Worm (Caenorhabditis elegans) whole organism, mixed stage, embryonic: Measurements from ENCODE around the gene R11D1.10.

ENCODE experiments used
- M03D4.4 ChIP-seq: sonication (generic microtip); optimal IDR thresholded peaks from 2 replicates; lab custom pipeline; 2017; ENCODE audit warnings: mild to moderate bottlenecking, missing genetic modification characterization, missing compliant biosample characterization
- bed-3 ChIP-seq: fragments of 200-800 bp; sonication (Bioruptor generic); optimal IDR thresholded peaks from 3 replicates; lab custom pipeline; 2018; ENCODE audit warnings: mild to moderate bottlenecking, missing genetic modification characterization, moderate library complexity, missing compliant biosample characterization
- blmp-1 ChIP-seq: fragments of 150-350 bp; optimal IDR thresholded peaks from 2 replicates; lab custom pipeline; 2014; ENCODE audit warnings: missing biosample characterization, missing genetic modification characterization
- ceh-39 ChIP-seq: fragments of 150-350 bp; optimal IDR thresholded peaks from 2 replicates; lab custom pipeline; 2014; ENCODE audit warnings: missing biosample characterization, missing genetic modification characterization
- cnd-1 ChIP-seq: fragments of 200-800 bp; sonication (Bioruptor generic); optimal IDR thresholded peaks from 2 replicates; lab custom pipeline; 2018; ENCODE audit warnings: mild to moderate bottlenecking, missing genetic modification characterization, missing compliant biosample characterization
- drap-1 ChIP-seq: fragments of 200-800 bp; sonication (Bioruptor generic); optimal IDR thresholded peaks from 3 replicates; lab custom pipeline; 2018; ENCODE audit warnings: mild to moderate bottlenecking, missing genetic modification characterization, missing compliant biosample characterization
- elt-1 ChIP-seq: sonication (generic microtip); optimal IDR thresholded peaks from 2 replicates; lab custom pipeline; 2017; ENCODE audit warnings: missing genetic modification characterization, mild to moderate bottlenecking, missing compliant biosample characterization, antibody characterized with exemption, moderate library complexity, borderline replicate concordance; ENCODE audit not compliant: insufficient read depth
- elt-3 ChIP-seq: fragments of 150-350 bp; optimal IDR thresholded peaks from 2 replicates; lab custom pipeline; 2014; ENCODE audit warnings: missing biosample characterization, missing genetic modification characterization
- flh-1 ChIP-seq: fragments of 200-800 bp; sonication (Bioruptor generic); optimal IDR thresholded peaks from 2 replicates; lab custom pipeline; 2018; ENCODE audit warnings: mild to moderate bottlenecking, missing genetic modification characterization, moderate library complexity, missing compliant biosample characterization
- ham-2 ChIP-seq: fragments of 200-800 bp; sonication (Bioruptor generic); optimal IDR thresholded peaks from 2 replicates; lab custom pipeline; 2018; ENCODE audit warnings: mild to moderate bottlenecking, missing genetic modification characterization, missing compliant biosample characterization
- hlh-1 ChIP-seq: fragments of 150-350 bp; optimal IDR thresholded peaks from 2 replicates; lab custom pipeline; 2014; ENCODE audit warnings: missing biosample characterization, missing genetic modification reagents, missing genetic modification characterization
- lin-13 ChIP-seq: fragments of 150-350 bp; optimal IDR thresholded peaks from 2 replicates; lab custom pipeline; 2014; ENCODE audit warnings: missing biosample characterization, missing genetic modification characterization
- lin-32 ChIP-seq: fragments of 200-800 bp; sonication (Bioruptor generic); optimal IDR thresholded peaks from 2 replicates; lab custom pipeline; 2018; ENCODE audit warnings: mild to moderate bottlenecking, missing genetic modification characterization, missing compliant biosample characterization
- lsy-2 ChIP-seq: fragments of 150-350 bp; optimal IDR thresholded peaks from 2 replicates; lab custom pipeline; 2014; ENCODE audit warnings: missing biosample characterization, missing genetic modification characterization
- mls-2 ChIP-seq: sonication (generic microtip); optimal IDR thresholded peaks from 2 replicates; lab custom pipeline; 2016; ENCODE audit warnings: mild to moderate bottlenecking, missing genetic modification characterization, moderate library complexity, missing compliant biosample characterization
- nhr-12 ChIP-seq: fragments of 150-350 bp; optimal IDR thresholded peaks from 2 replicates; lab custom pipeline; 2014; ENCODE audit warnings: missing biosample characterization, missing genetic modification characterization
- nhr-2 ChIP-seq: fragments of 150-350 bp; optimal IDR thresholded peaks from 2 replicates; lab custom pipeline; 2014; ENCODE audit warnings: missing biosample characterization, missing genetic modification characterization
- nhr-76 ChIP-seq: sonication (generic microtip); optimal IDR thresholded peaks from 2 replicates; lab custom pipeline; 2017; ENCODE audit warnings: missing biosample characterization, missing genetic modification characterization
- pha-4 ChIP-seq: fragments of 150-350 bp; optimal IDR thresholded peaks from 2 replicates; lab custom pipeline; 2018; ENCODE audit warnings: missing biosample characterization, missing genetic modification reagents, missing genetic modification characterization
- sem-2 ChIP-seq: fragments of 200-800 bp; sonication (Bioruptor generic); optimal IDR thresholded peaks from 2 replicates; lab custom pipeline; 2018; ENCODE audit warnings: mild to moderate bottlenecking, missing genetic modification characterization, missing compliant biosample characterization
- sptf-1 ChIP-seq: sonication (generic microtip); optimal IDR thresholded peaks from 2 replicates; lab custom pipeline; 2017; ENCODE audit warnings: mild to moderate bottlenecking, missing genetic modification characterization, moderate library complexity, missing compliant biosample characterization
- tbx-8 ChIP-seq: fragments of 200-800 bp; sonication (Bioruptor generic); optimal IDR thresholded peaks from 2 replicates; lab custom pipeline; 2018; ENCODE audit warnings: mild to moderate bottlenecking, missing genetic modification characterization, moderate library complexity, missing compliant biosample characterization
- unc-120 ChIP-seq: sonication (generic microtip); optimal IDR thresholded peaks from 2 replicates; lab custom pipeline; 2017; ENCODE audit warnings: missing genetic modification characterization, missing compliant biosample characterization; ENCODE audit not compliant: poor library complexity, severe bottlenecking
- unc-39 ChIP-seq: fragments of 150-350 bp; optimal IDR thresholded peaks from 2 replicates; lab custom pipeline; 2014; ENCODE audit warnings: missing biosample characterization, missing genetic modification characterization
- unc-62 ChIP-seq: fragments of 150-350 bp; optimal IDR thresholded peaks from 2 replicates; lab custom pipeline; 2014; ENCODE audit warnings: missing biosample characterization, missing genetic modification reagents, missing genetic modification characterization
- zip-8 ChIP-seq: fragments of 150-350 bp; optimal IDR thresholded peaks from 2 replicates; lab custom pipeline; 2014; ENCODE audit warnings: missing biosample characterization, missing genetic modification characterization

Gene R11D1.10

DNA sequence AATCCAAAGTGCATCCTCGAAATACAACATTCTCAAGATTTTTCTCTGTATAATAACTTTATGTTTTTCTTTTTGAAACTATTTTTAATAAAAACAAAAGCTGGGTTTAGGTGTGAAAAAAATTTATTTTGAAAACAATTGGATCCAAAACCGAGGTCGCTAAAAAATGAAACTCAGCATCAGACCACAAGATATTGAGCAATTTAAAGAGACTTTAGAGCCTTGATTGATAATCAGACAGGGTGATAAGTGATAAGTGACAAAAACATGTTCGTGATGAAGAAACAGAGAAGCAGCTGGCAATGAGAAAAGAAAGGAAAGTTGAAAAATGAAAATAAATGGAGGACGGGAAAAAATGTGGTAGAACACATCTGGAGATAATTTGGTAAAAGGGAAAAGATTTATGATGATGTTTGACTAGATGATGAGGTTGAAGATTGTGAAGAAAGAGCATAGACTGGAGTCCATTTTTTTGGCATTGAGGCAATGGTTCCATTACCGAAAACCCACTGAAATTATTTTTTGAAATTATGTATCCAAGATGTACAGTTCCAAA, 22.3 kb downstream of the R11D1.10 start, which contains the start of gene C15C8.6:
TSS of gene C15C8.6 (minus strand) at position 51 of the 556 bp plus-strand sequence.
- TF ChIP-seq flh-1 (GFP tag; lab: Kevin White, UChicago) (no peak), nhr-12 (tag; lab: Kevin White, UChicago) (no peak), ceh-39 (tag; lab: Kevin White, UChicago) (no peak), hlh-1 (tag; lab: Kevin White, UChicago) (no peak), nhr-2 (tag; lab: Kevin White, UChicago) (no peak), elt-3 (tag; lab: Kevin White, UChicago) (no peak), sem-2 (GFP tag; lab: Kevin White, UChicago) (no peak), unc-62 (no peak), blmp-1 (tag; lab: Kevin White, UChicago) (no peak), ham-2 (GFP tag; lab: Kevin White, UChicago) (no peak), drap-1 (GFP tag; lab: Kevin White, UChicago) (no peak), tbx-8 (GFP tag; lab: Kevin White, UChicago) (no peak)

DNA sequence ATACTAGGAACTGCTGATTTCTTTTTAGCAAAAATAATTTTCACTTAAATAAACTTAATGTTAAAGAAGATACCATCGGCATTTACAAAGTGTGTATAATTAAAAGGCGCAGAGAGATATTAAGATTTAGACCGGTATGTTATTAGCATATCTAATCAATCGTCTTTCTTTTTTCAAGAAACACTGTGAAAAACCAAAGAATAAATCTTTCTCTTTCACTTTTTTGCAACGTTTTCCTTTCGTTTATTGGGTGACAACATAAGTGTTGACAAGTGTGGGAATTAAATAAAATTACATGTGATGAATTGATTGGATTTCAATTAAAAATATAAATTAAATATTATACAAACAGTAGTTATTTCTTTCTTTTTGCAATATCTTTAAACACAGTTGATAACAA, 23.1 kb downstream of the R11D1.10 start, which contains the start of gene C15C8.8:
TSS of gene C15C8.8 (minus strand) at position 101 of the 400 bp plus-strand sequence.
- TF ChIP-seq nhr-76 (tag; lab: Kevin White, UChicago) (no peak), cnd-1 (tag; lab: Kevin White, UChicago) (no peak), drap-1 (GFP tag; lab: Kevin White, UChicago) (no peak), zip-8 (tag; lab: Kevin White, UChicago) (no peak), unc-39 (tag; lab: Kevin White, UChicago) (no peak), sem-2 (GFP tag; lab: Kevin White, UChicago) (no peak), elt-1 (tag; lab: Kevin White, UChicago) (no peak), flh-1 (GFP tag; lab: Kevin White, UChicago) (no peak), tbx-8 (GFP tag; lab: Kevin White, UChicago) (no peak), unc-120 (tag; lab: Kevin White, UChicago) (no peak)

DNA sequence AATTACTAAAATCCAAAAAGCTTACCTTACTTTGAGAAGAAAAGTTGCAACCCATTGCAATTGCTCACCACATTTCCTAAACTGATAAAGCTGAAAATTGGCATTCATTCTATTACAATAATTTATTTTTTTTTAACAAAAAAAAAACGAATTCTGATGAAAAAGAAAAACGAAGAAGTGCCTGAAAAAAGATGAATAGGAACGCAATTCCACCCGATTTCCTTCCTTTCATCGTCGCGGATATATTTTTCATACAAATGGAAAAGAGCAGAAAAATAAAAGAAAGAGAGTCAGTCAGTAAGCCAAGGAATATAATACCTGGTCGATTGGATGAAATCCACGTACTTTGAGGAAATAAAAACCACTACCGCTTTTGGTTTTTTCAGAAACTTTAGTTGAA, 25.5 kb downstream of the R11D1.10 start, which contains the start of gene gpa-13:
TSS of gene gpa-13 (minus strand) at position 101 of the 400 bp plus-strand sequence.
- TF ChIP-seq bed-3 (GFP tag; lab: Kevin White, UChicago), result no peak

DNA sequence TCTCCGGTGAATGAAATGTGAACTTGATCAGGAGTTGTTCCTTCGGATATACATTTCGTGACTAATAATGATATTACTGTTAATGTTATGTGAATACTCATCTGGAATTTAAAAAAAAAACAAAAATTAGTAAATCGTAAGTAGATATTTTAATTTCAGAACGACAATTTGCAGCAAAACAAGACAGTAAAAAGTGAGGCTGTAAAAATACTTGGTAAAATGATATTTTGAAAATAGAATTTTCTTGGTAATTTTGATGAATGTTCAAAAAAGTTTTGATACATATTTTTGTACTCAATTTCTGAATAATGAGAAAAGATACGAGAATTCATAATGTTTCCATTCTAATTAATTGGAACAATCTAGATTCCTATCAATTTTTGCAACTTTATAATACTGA, 30.3 kb downstream of the R11D1.10 start, which contains the start of gene papl-1:
TSS of gene papl-1 (minus strand) at position 101 of the 400 bp plus-strand sequence.
- TF ChIP-seq pha-4 (tag; lab: Kevin White, UChicago) (no peak), flh-1 (GFP tag; lab: Kevin White, UChicago) (no peak), cnd-1 (tag; lab: Kevin White, UChicago) (no peak), unc-62 (no peak)

DNA sequence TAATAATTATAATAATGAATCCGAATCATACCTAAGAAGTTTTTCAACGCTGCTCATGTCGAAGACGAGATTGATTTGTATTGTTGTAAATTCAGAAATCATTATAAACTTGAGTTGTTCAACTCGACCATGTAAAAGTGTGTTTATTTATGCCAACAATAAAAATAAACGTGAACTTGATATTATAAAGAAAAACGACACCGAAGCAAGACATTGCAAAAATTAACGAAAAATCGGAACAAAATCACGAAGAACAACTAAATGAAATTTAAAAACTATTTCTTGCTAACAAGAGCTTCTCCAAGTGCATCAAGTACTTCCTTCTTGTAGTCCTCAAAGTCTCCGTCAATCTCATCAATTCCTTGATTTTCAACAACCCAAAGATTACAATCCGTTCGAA, 31.6 kb downstream of the R11D1.10 start, which contains the start of gene F18E2.15:
TSS of gene F18E2.15 (minus strand) at position 101 of the 400 bp plus-strand sequence.
- TF ChIP-seq mls-2 (tag; lab: Kevin White, UChicago) (no peak), sptf-1 (no peak), ceh-39 (tag; lab: Kevin White, UChicago) (no peak), lin-13 (tag; lab: Kevin White, UChicago) (no peak), lin-32 (no peak)

DNA sequence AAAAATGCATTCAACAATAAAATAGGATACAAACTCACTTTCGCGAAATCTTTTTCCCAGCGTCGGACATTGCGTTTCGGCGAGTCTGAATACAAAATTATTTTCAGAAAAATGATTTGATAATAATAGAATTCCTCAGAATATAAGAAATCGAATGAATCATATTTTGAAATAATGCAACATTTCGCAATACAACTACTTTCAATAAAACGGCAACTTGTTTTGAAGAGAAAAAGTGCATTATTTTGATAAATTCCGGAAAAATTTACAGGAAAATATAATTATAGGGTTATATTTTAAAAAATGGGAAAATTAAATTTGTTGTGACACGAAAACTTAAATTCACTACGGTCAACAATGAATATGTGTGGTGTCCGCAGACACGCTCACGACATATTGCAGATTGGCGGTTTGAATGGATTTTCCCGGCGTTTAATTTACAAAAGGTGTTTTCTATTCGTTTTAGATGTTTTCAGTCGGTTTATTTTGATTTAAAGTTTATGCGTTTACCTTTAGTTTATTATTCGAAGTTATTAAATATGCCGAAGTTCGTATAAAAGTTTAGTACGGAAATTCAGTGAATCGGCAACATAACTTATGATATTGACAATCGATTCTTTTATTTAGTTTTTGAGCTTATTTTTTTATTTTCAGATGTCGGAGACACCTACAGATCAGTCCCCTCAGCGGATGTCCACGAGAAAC, 34.1 kb downstream of the R11D1.10 start, which contains the start of the genes abcf-1 and scc-3:
TSS of gene abcf-1 (minus strand) at position 85 of the 705 bp plus-strand sequence.
TSS of gene scc-3 (plus strand) at position 655 of the 705 bp plus-strand sequence.
- no peak for TF ChIP-seq unc-120 (tag; lab: Kevin White, UChicago)
- no peak for TF ChIP-seq nhr-2 (tag; lab: Kevin White, UChicago)
- TF ChIP-seq blmp-1 (tag; lab: Kevin White, UChicago), result no peak
- TF ChIP-seq hlh-1 (tag; lab: Kevin White, UChicago), result no peak
- TF ChIP-seq lsy-2 (tag; lab: Kevin White, UChicago), result peak; percentile 93
- no peak for TF ChIP-seq pha-4 (tag; lab: Kevin White, UChicago)
- no peak for TF ChIP-seq drap-1 (GFP tag; lab: Kevin White, UChicago)
- no peak for TF ChIP-seq M03D4.4 (tag; lab: Kevin White, UChicago)
